Worm (Caenorhabditis elegans) whole organism, mixed stage, embryonic: Measurements from ENCODE around the gene C06C3.3.

Experiments used
- pha-4 ChIP-seq: fragments of 150-350 bp; optimal IDR thresholded peaks from 2 replicates; lab custom pipeline; 2018; ENCODE audit warnings: missing biosample characterization, missing genetic modification reagents, missing genetic modification characterization
- snpc-4 ChIP-seq: fragments of 150-350 bp; optimal IDR thresholded peaks from 2 replicates; lab custom pipeline; 2014; ENCODE audit warnings: missing biosample characterization, missing genetic modification characterization

DNA sequence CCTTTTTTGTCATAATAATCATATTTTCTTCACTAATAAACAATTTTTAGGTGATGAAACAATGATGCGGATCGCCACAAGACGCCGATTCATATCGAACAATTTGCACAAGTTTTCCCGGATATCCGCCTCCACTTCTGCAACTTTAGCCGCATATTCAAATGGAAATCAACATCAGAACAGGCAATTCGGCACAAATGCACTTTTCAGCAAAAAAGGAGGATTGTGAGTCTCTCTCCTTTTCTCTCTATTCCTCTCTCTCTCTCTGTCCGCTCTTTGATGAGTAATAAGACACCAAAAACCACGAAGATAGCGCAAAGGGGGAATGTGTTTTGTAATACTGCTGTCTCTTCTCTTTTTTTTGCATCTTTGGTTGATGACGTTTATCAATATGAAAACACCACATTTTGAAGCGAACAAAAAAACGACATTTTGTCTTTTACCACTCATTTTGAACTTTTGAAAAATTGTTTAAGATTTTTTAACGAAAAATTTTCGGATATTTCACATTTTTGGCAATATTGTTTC lies 47.4 kb downstream of the C06C3.3 start, which contains the start of gene eat-3:
- TF ChIP-seq pha-4 (tag; lab: Kevin White, UChicago) (no peak), snpc-4 (no peak)
